Worm (Caenorhabditis elegans) whole organism, young adult: ENCODE results near the gene F54F2.14.

Experiments
- lin-35 ChIP-seq, 3 experiments: fragments of 150-350 bp in 2 of 3; sonication (generic microtip) in 1 of 3; optimal IDR thresholded peaks; 2 replicates each; lab custom pipeline; 2014 to 2018; ENCODE audit warnings: missing biosample characterization in 3 of 3, missing genetic modification characterization in 3 of 3, missing genetic modification reagents in 3 of 3
- nfya-1 ChIP-seq: sonication (generic microtip); optimal IDR thresholded peaks from 2 replicates; lab custom pipeline; 2017; ENCODE audit warnings: antibody characterized with exemption, missing compliant biosample characterization, missing genetic modification characterization, borderline replicate concordance; ENCODE audit not compliant: insufficient read depth
- pha-4 ChIP-seq: fragments of 150-350 bp; sonication (generic microtip); optimal IDR thresholded peaks from 2 replicates; lab custom pipeline; 2014; ENCODE audit warnings: missing biosample characterization, missing genetic modification reagents, missing genetic modification characterization
- snpc-4 ChIP-seq, 5 experiments: fragments of 150-350 bp in 1 of 5; sonication (generic microtip) in 4 of 5; optimal IDR thresholded peaks; 2 replicates each; lab custom pipeline; 2014 to 2018; ENCODE audit warnings: missing genetic modification characterization in 5 of 5, missing biosample characterization in 3 of 5, antibody characterized with exemption in 2 of 5, mild to moderate bottlenecking in 2 of 5, missing compliant biosample characterization in 2 of 5, missing genotype in 2 of 5, moderate library complexity in 2 of 5, missing genetic modification reagents in 1 of 5

DNA sequence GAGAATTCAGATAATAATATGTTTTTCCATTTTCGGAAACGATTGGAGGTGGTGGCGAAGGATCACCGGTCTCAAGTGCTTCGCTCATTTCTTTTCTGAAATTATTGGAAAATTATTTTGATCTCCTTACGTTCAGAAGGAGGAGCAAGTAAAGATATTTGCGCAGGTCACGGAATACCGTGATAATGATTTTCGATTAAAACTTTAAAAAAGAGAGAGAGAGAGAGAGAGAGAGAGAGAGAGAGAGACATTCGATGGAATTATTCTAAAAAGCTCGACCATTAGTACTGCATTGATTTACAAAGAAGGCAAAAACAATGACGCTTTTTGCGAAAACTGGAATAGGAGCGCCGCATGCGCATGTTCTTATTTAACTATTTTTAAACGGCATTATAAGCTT, 905 bp downstream of the F54F2.14 start, which contains the start of gene ztf-1:
- TF ChIP-seq lin-35 (GFP tag; optimal IDR thresholded peaks at IDR 0.05; lab: Kevin White, UChicago) (no peak), pha-4 (tag; lab: Kevin White, UChicago) (no peak), nfya-1 (tag; lab: Kevin White, UChicago) (no peak), snpc-4 (GFP tag; optimal IDR thresholded peaks at IDR 0.05; lab: Kevin White, UChicago) (no peak), snpc-4 (tag; optimal IDR thresholded peaks at IDR 0.05; lab: Kevin White, UChicago) (no peak)
